Worm (Caenorhabditis elegans) whole organism, early embryonic: ENCODE results near the gene acp-2.
A peak's percentile ranks its signal among the peaks of the same experiment; 100 is the strongest.

Experiments used
- B0310.2 ChIP-seq: sonication (generic microtip); optimal IDR thresholded peaks from 2 replicates; lab custom pipeline; 2016; ENCODE audit warnings: mild to moderate bottlenecking, missing genetic modification characterization, missing compliant biosample characterization
- F13C5.2 ChIP-seq: sonication (generic microtip); optimal IDR thresholded peaks from 2 replicates; lab custom pipeline; 2017; ENCODE audit warnings: mild to moderate bottlenecking, missing genetic modification characterization, inconsistent platforms, missing compliant biosample characterization
- aly-1 ChIP-seq: sonication (generic microtip); optimal IDR thresholded peaks from 2 replicates; lab custom pipeline; 2016; ENCODE audit warnings: missing genetic modification characterization, missing compliant biosample characterization
- ama-1 ChIP-seq: fragments of 150-350 bp; optimal IDR thresholded peaks from 2 replicates; lab custom pipeline; 2014
- ceh-13 ChIP-seq: fragments of 200-800 bp; sonication (Bioruptor generic); optimal IDR thresholded peaks from 2 replicates; lab custom pipeline; 2018; ENCODE audit warnings: mild to moderate bottlenecking, missing genetic modification characterization, missing compliant biosample characterization
- ceh-36 ChIP-seq: sonication (generic microtip); optimal IDR thresholded peaks from 2 replicates; lab custom pipeline; 2016; ENCODE audit warnings: missing genetic modification characterization, inconsistent platforms, missing compliant biosample characterization
- ets-7 ChIP-seq: sonication (generic microtip); optimal IDR thresholded peaks from 2 replicates; lab custom pipeline; 2016; ENCODE audit warnings: missing genotype, missing genetic modification characterization, missing compliant biosample characterization
- flt-1 ChIP-seq: fragments of 200-800 bp; sonication (Bioruptor generic); IDR thresholded peaks from 2 replicates; pipeline ENCODE4 v1.3.6; 2022; ENCODE audit warnings: missing genetic modification characterization, missing compliant biosample characterization
- hmbx-1 ChIP-seq: sonication (generic microtip); optimal IDR thresholded peaks from 2 replicates; lab custom pipeline; 2016; ENCODE audit warnings: mild to moderate bottlenecking, missing genetic modification characterization, missing compliant biosample characterization
- hmg-4 ChIP-seq: fragments of 200-800 bp; sonication (Bioruptor generic); optimal IDR thresholded peaks from 2 replicates; lab custom pipeline; 2018; ENCODE audit warnings: mild to moderate bottlenecking, missing genetic modification characterization, missing compliant biosample characterization
- hnd-1 ChIP-seq: sonication (generic microtip); optimal IDR thresholded peaks from 2 replicates; lab custom pipeline; 2016; ENCODE audit warnings: missing genetic modification characterization, missing compliant biosample characterization
- pes-1 ChIP-seq: fragments of 200-800 bp; sonication (Bioruptor generic); IDR thresholded peaks from 2 replicates; pipeline ENCODE4 v1.3.6; 2022; ENCODE audit warnings: missing genetic modification reagents, missing genetic modification characterization, missing compliant biosample characterization
- scrt-1 ChIP-seq: fragments of 200-800 bp; sonication (Bioruptor generic); IDR thresholded peaks from 2 replicates; pipeline ENCODE4 v1.3.6; 2022; ENCODE audit warnings: missing genetic modification characterization, missing compliant biosample characterization
- sea-1 ChIP-seq: fragments of 200-800 bp; sonication (Bioruptor generic); conservative IDR thresholded peaks from 2 replicates; pipeline ENCODE4 v1.3.6; 2022; ENCODE audit warnings: missing genetic modification characterization, missing compliant biosample characterization
- tbx-11 ChIP-seq: fragments of 200-800 bp; sonication (Bioruptor generic); IDR thresholded peaks from 2 replicates; pipeline ENCODE4 v1.3.6; 2022; ENCODE audit warnings: missing genetic modification characterization, missing compliant biosample characterization
- tbx-37 ChIP-seq: fragments of 200-800 bp; sonication (Bioruptor generic); conservative IDR thresholded peaks from 2 replicates; pipeline ENCODE4 v1.3.6; 2022; ENCODE audit warnings: missing genetic modification reagents, missing genetic modification characterization, missing compliant biosample characterization
- tra-4 ChIP-seq: sonication (generic microtip); optimal IDR thresholded peaks from 2 replicates; lab custom pipeline; 2017; ENCODE audit warnings: missing genetic modification characterization, missing compliant biosample characterization

acp-2 gene

DNA sequence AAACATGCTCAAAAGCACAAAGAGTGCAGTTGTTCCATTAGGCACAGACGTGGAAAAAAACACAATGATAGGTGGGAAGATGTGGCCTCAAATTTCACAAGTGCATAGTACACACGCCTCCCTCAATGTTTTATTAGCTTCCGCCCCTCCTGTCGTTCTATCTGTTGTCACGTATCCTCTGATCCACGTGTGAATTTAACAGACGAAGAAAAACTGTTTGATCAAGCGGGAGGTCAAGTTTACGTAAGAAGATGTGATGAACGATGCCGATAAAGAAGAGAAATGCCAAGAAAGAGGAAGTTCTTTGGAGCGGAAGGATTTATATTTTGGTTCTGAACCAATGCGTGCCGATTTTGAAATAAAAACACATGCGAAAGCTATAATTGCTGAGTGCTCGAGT, 18.9 kb upstream of the acp-2 start:
- no peak for TF ChIP-seq B0310.2 (tag; lab: Kevin White, UChicago)
- no peak for TF ChIP-seq ets-7 (tag; lab: Kevin White, UChicago)
- TF ChIP-seq flt-1 (GFP tag; lab: Robert Waterston, UW): no peak
- no peak for TF ChIP-seq hmbx-1
- TF ChIP-seq tra-4 (tag; lab: Kevin White, UChicago): no peak
- TF ChIP-seq pes-1: no peak
- TF ChIP-seq scrt-1: no peak
- TF ChIP-seq tbx-11 (GFP tag; lab: Robert Waterston, UW): no peak
- no peak for TF ChIP-seq sea-1 (GFP tag; lab: Robert Waterston, UW)
- no peak for TF ChIP-seq aly-1 (tag; lab: Kevin White, UChicago)
- no peak for TF ChIP-seq F13C5.2 (tag; lab: Kevin White, UChicago)
- no peak for TF ChIP-seq ama-1 (lab: Kevin White, UChicago)
- TF ChIP-seq ceh-36 (tag; lab: Kevin White, UChicago): no peak
- no peak for TF ChIP-seq ceh-13
- TF ChIP-seq tbx-37 (GFP tag; lab: Robert Waterston, UW): no peak
- TF ChIP-seq hmg-4: no peak

DNA sequence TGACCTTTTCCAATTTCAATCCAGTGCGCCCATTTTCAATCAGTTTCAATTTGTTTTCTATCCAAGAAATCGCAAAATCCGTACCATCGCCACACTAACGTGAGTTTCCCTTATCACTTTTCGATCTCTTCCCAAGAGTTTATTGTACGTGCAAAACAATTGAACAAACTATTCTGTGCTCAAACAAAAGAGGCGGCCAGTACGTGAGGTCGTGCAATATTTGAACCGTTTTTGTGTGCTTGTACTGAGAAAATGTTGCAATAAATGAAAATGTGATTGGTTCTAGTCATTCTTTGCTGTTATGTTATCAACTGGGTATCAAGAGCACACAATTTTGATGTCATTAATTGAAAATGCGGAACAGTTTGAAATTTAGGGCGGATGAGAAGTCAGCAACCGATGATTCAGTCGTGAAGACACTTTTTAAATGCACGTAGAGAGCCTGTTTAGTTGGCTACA, 17.8 kb upstream of the acp-2 start, which contains the start of gene F22B5.4:
TSS of gene F22B5.4 (plus strand) at position 51 of the 459 bp plus-strand sequence.
- no peak for TF ChIP-seq tbx-37 (GFP tag; lab: Robert Waterston, UW)
- TF ChIP-seq ceh-13: no peak
- no peak for TF ChIP-seq aly-1 (tag; lab: Kevin White, UChicago)
- no peak for TF ChIP-seq hmg-4
- no peak for TF ChIP-seq pes-1
- no peak for TF ChIP-seq tbx-11 (GFP tag; lab: Robert Waterston, UW)
- TF ChIP-seq sea-1 (GFP tag; lab: Robert Waterston, UW): no peak
- no peak for TF ChIP-seq tra-4 (tag; lab: Kevin White, UChicago)
- TF ChIP-seq F13C5.2 (tag; lab: Kevin White, UChicago): no peak
- TF ChIP-seq flt-1 (GFP tag; lab: Robert Waterston, UW): no peak
- TF ChIP-seq hnd-1 (tag; lab: Kevin White, UChicago): no peak
- TF ChIP-seq ets-7 (tag; lab: Kevin White, UChicago): no peak
- TF ChIP-seq B0310.2 (tag; lab: Kevin White, UChicago): no peak
- no peak for TF ChIP-seq hmbx-1
- TF ChIP-seq scrt-1: no peak
- no peak for TF ChIP-seq ama-1 (lab: Kevin White, UChicago)
- no peak for TF ChIP-seq ceh-36 (tag; lab: Kevin White, UChicago)

DNA sequence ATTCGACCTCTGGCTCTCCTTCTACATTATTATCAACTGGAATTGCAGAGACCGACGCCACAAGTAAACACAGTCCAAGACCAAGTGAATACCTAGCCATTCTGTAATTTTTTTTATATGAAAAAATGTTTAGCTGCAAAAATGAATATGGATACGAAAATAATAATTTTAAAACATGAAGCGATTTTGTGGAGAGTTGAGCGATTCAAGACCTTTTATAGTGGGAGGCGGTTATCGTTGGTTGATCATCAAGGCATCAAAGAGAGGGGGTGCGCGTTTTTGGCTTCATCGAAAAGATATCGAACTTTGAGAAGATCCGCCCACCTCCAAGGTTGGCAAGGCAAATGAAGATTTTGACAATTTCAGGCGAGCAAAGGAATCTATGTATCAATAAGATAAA, 14.9 kb upstream of the acp-2 start, which contains the start of gene cut-3:
TSS of gene cut-3 (minus strand) at position 101 of the 400 bp plus-strand sequence.
- TF ChIP-seq sea-1 (GFP tag; lab: Robert Waterston, UW) (no peak), hnd-1 (tag; lab: Kevin White, UChicago) (no peak), ets-7 (tag; lab: Kevin White, UChicago) (no peak), scrt-1 (no peak), hmbx-1 (no peak), ceh-13 (no peak), tbx-11 (GFP tag; lab: Robert Waterston, UW) (no peak), aly-1 (tag; lab: Kevin White, UChicago) (no peak), B0310.2 (tag; lab: Kevin White, UChicago) (no peak), tra-4 (tag; lab: Kevin White, UChicago) (no peak), hmg-4 (no peak), F13C5.2 (tag; lab: Kevin White, UChicago) (no peak), tbx-37 (GFP tag; lab: Robert Waterston, UW) (no peak), ama-1 (lab: Kevin White, UChicago) (no peak), pes-1 (no peak), ceh-36 (tag; lab: Kevin White, UChicago) (no peak), flt-1 (GFP tag; lab: Robert Waterston, UW) (no peak)

DNA sequence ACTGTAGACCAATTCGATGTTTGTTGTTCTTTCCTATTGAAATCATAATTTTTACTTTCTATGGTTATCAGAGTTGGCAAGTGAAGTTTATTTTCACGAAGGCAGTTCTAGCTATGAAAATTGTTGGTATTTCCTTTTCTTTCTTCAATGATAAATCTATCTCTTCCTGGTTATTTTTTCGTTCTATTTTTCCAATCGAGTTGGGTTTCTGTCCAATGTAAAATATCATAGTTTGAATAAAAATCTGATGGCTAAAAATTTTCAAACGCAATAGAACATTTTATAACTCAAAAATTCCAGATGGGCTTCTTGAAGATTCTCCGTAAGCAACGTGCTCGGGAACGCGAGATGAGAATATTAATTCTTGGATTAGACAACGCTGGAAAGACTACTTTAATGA, 12.2 kb upstream of the acp-2 start, which contains the start of gene evl-20:
TSS of gene evl-20 (plus strand) at position 301 of the 400 bp plus-strand sequence.
- TF ChIP-seq aly-1 (tag; lab: Kevin White, UChicago) (no peak), hmg-4 (no peak)

DNA sequence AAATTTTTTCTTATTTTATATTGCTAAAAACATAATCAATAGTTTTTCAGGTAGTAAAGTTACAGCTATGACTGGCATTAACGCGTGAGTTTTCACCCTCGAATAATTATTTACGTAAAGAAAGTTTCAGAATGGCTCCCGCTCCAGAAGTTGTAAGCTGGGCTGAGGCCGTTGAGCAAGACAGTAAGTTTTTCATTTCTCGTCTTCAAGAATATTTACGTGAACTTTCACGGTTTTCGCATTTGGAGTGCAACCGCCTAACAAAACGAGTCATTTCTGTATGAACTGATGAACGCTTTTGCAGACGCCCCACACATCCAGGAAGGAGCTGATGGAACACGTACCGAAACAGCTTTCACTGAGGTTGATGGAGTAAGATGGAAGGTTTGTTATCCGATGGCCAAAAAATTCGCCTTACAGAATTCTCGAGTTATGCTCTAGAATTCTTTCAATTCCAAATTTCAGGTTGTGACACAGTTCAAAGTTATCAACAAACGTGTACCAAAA, 10.9 kb upstream of the acp-2 start, which contains the start of gene eif-3.G:
TSS of gene eif-3.G (plus strand) at position 51 of the 507 bp plus-strand sequence.
- TF ChIP-seq hmg-4: no peak
- TF ChIP-seq tbx-11 (GFP tag; lab: Robert Waterston, UW): no peak
- TF ChIP-seq ceh-13: no peak
- no peak for TF ChIP-seq F13C5.2 (tag; lab: Kevin White, UChicago)
- TF ChIP-seq sea-1 (GFP tag; lab: Robert Waterston, UW): no peak
- no peak for TF ChIP-seq hnd-1 (tag; lab: Kevin White, UChicago)
- TF ChIP-seq tra-4 (tag; lab: Kevin White, UChicago): no peak
- no peak for TF ChIP-seq ama-1 (lab: Kevin White, UChicago)
- no peak for TF ChIP-seq pes-1

DNA sequence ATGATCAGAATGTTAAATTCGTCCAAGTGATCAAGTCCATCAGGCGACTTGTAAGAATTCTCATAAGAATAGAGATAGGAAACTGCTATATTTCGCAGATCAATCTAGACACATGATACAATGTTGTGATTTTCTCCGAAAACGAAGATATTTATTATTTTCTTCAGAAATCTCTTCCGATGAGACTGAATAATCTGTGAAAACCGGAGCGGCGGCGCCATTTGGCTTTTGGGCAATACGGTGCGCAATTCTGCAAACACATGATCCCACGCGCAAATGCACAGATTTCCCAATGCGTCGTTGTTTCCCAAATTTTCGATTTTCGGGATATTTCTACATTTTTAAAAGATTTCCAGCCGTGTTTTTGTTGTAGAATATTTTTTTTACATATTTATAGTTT, 10.3 kb upstream of the acp-2 start:
- no peak for TF ChIP-seq ama-1 (lab: Kevin White, UChicago)
- TF ChIP-seq pes-1: no peak
- no peak for TF ChIP-seq tra-4 (tag; lab: Kevin White, UChicago)
- TF ChIP-seq ets-7 (tag; lab: Kevin White, UChicago): no peak
- TF ChIP-seq hnd-1 (tag; lab: Kevin White, UChicago): no peak
- peak; percentile 59 for TF ChIP-seq F13C5.2 (tag; lab: Kevin White, UChicago)
- TF ChIP-seq tbx-11 (GFP tag; lab: Robert Waterston, UW): peak; percentile 19; the same call in 1 of the 2 replicates
- TF ChIP-seq flt-1 (GFP tag; lab: Robert Waterston, UW): no peak
- no peak for TF ChIP-seq scrt-1
- TF ChIP-seq ceh-36 (tag; lab: Kevin White, UChicago): no peak
- TF ChIP-seq B0310.2 (tag; lab: Kevin White, UChicago): no peak
- TF ChIP-seq hmbx-1: no peak
- no peak for TF ChIP-seq ceh-13
- TF ChIP-seq hmg-4: peak; percentile 39

DNA sequence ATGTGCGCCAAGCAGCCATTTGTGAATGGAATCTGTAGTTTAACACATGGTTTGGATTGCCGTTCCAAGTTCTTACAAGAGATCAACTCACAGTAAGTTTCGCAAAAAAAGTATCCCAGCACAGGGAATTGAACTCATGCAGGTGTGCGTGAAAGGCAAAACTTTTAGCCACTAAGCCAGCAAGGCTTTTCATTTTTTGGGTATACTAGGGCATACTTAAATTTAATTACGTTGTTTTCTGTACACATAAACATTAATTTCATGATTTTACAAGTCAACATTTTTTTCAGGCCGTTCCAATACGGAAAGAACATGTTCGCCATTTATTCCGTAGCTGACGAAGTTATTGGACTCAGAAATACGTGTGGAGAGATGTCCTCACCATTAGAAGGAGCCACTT, 9.7 kb upstream of the acp-2 start:
- TF ChIP-seq tra-4 (tag; lab: Kevin White, UChicago): no peak
